Fruit fly (Drosophila melanogaster) whole organism, embryonic: ENCODE results near the gene mmd.
A peak's percentile ranks its signal among the peaks of the same experiment; 100 is the strongest.

Experiments
- B-H2 ChIP-seq: fragments of 200-800 bp; sonication (Bioruptor generic); optimal IDR thresholded peaks from 2 replicates; lab custom pipeline; 2018; ENCODE audit warnings: missing biosample characterization, mild to moderate bottlenecking, missing genetic modification characterization
- BtbVII ChIP-seq: fragments of 200-800 bp; sonication (Bioruptor generic); optimal IDR thresholded peaks from 3 replicates; lab custom pipeline; 2017; ENCODE audit warnings: missing biosample characterization, mild to moderate bottlenecking, missing genetic modification characterization
- CG11560 ChIP-seq: fragments of 200-800 bp; sonication (Bioruptor generic); IDR thresholded peaks from 3 replicates; pipeline ENCODE4 v1.3.6; 2022; ENCODE audit warnings: missing biosample characterization, missing genetic modification characterization
- CG12236 ChIP-seq: fragments of 200-800 bp; sonication (Bioruptor generic); optimal IDR thresholded peaks from 2 replicates; lab custom pipeline; 2016; ENCODE audit warnings: missing biosample characterization, missing genetic modification characterization
- CG1233 ChIP-seq: fragments of 200-800 bp; sonication (Bioruptor generic); optimal IDR thresholded peaks from 4 replicates; lab custom pipeline; 2018; ENCODE audit warnings: missing biosample characterization, mild to moderate bottlenecking, missing genetic modification characterization
- CG12659 ChIP-seq: fragments of 200-800 bp; sonication (Bioruptor generic); optimal IDR thresholded peaks from 3 replicates; lab custom pipeline; 2017; ENCODE audit warnings: mild to moderate bottlenecking, missing biosample characterization, missing genetic modification reagents, missing genetic modification characterization
- CG13287 ChIP-seq: fragments of 200-800 bp; sonication (Bioruptor generic); IDR thresholded peaks from 2 replicates; pipeline ENCODE4 v1.3.6; 2022; ENCODE audit warnings: missing biosample characterization, missing genetic modification characterization; ENCODE audit not compliant: partially characterized antibody
- CG13424 ChIP-seq: fragments of 200-800 bp; sonication (Bioruptor generic); optimal IDR thresholded peaks from 2 replicates; lab custom pipeline; 2019; ENCODE audit warnings: missing biosample characterization, mild to moderate bottlenecking, missing genetic modification characterization, moderate library complexity
- CG15073 ChIP-seq: fragments of 200-800 bp; sonication (Bioruptor generic); optimal IDR thresholded peaks from 2 replicates; lab custom pipeline; 2016; ENCODE audit warnings: missing biosample characterization, missing genetic modification characterization
- CG16815 ChIP-seq: fragments of 200-800 bp; sonication (Bioruptor generic); optimal IDR thresholded peaks from 3 replicates; lab custom pipeline; 2017; ENCODE audit warnings: missing biosample characterization, mild to moderate bottlenecking, missing genetic modification characterization
- CG17328 ChIP-seq: fragments of 200-800 bp; sonication (Bioruptor generic); IDR thresholded peaks from 2 replicates; pipeline ENCODE4 v1.3.6; 2022; ENCODE audit warnings: missing biosample characterization, missing genetic modification characterization
- CG1792 ChIP-seq: fragments of 200-800 bp; sonication (Bioruptor generic); optimal IDR thresholded peaks from 2 replicates; lab custom pipeline; 2016; ENCODE audit warnings: missing biosample characterization, missing genetic modification characterization
- CG18262 ChIP-seq: fragments of 200-800 bp; optimal IDR thresholded peaks from 3 replicates; lab custom pipeline; 2019; ENCODE audit warnings: missing biosample characterization, mild to moderate bottlenecking, missing genetic modification characterization, moderate library complexity
- CG2129 ChIP-seq: fragments of 200-800 bp; sonication (Bioruptor generic); IDR thresholded peaks from 2 replicates; pipeline ENCODE4 v1.3.6; 2022; ENCODE audit warnings: missing biosample characterization, missing genetic modification characterization; ENCODE audit not compliant: partially characterized antibody
- CG2875 ChIP-seq: fragments of 200-800 bp; sonication (Bioruptor generic); optimal IDR thresholded peaks from 2 replicates; lab custom pipeline; 2017; ENCODE audit warnings: missing biosample characterization, mild to moderate bottlenecking, missing genetic modification characterization, missing genetic modification reagents
- CG3281 ChIP-seq: fragments of 200-800 bp; sonication (Bioruptor generic); optimal IDR thresholded peaks from 3 replicates; lab custom pipeline; 2017; ENCODE audit warnings: missing biosample characterization, mild to moderate bottlenecking, missing genetic modification characterization
- CG3838 ChIP-seq: fragments of 200-800 bp; sonication (Bioruptor generic); optimal IDR thresholded peaks from 3 replicates; lab custom pipeline; 2016; ENCODE audit warnings: missing biosample characterization, missing genetic modification characterization
- CG3847 ChIP-seq: fragments of 200-800 bp; sonication (Bioruptor generic); IDR thresholded peaks from 2 replicates; pipeline ENCODE4 v1.3.6; 2022; ENCODE audit warnings: missing biosample characterization, missing genetic modification characterization
- CG42726 ChIP-seq: fragments of 200-800 bp; sonication (Bioruptor generic); IDR thresholded peaks from 2 replicates; pipeline ENCODE4 v1.3.6; 2022; ENCODE audit warnings: missing biosample characterization, missing genetic modification characterization; ENCODE audit not compliant: partially characterized antibody
- CG6689 ChIP-seq: fragments of 200-800 bp; sonication (Bioruptor generic); IDR thresholded peaks from 2 replicates; pipeline ENCODE4 v1.3.6; 2022; ENCODE audit warnings: missing biosample characterization, missing genetic modification characterization
- CG7839 ChIP-seq: fragments of 200-800 bp; sonication (Bioruptor generic); optimal IDR thresholded peaks from 3 replicates; lab custom pipeline; 2018; ENCODE audit warnings: missing biosample characterization, mild to moderate bottlenecking, missing genetic modification characterization, moderate library complexity
- CG8089 ChIP-seq: fragments of 200-800 bp; sonication (Bioruptor generic); optimal IDR thresholded peaks from 3 replicates; lab custom pipeline; 2016; ENCODE audit warnings: missing biosample characterization, missing genetic modification characterization
- Dll ChIP-seq: fragments of 200-800 bp; sonication (Bioruptor generic); IDR thresholded peaks from 4 replicates; pipeline ENCODE4 v1.3.6; 2022; ENCODE audit warnings: missing biosample characterization, missing genetic modification characterization; ENCODE audit not compliant: partially characterized antibody
- Ets97D ChIP-seq: fragments of 200-800 bp; sonication (Bioruptor generic); optimal IDR thresholded peaks from 3 replicates; lab custom pipeline; 2016; ENCODE audit warnings: missing biosample characterization, missing genetic modification characterization
- Fer3 ChIP-seq: fragments of 200-800 bp; sonication (Bioruptor generic); optimal IDR thresholded peaks from 2 replicates; lab custom pipeline; 2018; ENCODE audit warnings: missing biosample characterization, mild to moderate bottlenecking, missing genetic modification characterization, moderate library complexity
- Gsc ChIP-seq: fragments of 200-800 bp; sonication (Bioruptor generic); IDR thresholded peaks from 2 replicates; pipeline ENCODE4 v1.3.6; 2022; ENCODE audit warnings: missing biosample characterization, missing genetic modification characterization
- MBD-R2 ChIP-seq: fragments of 200-800 bp; sonication (Bioruptor generic); IDR thresholded peaks from 2 replicates; pipeline ENCODE4 v1.3.6; 2022; ENCODE audit warnings: missing biosample characterization, missing genetic modification characterization
- Max ChIP-seq: fragments of 200-800 bp; sonication (Bioruptor generic); optimal IDR thresholded peaks from 2 replicates; lab custom pipeline; 2016; ENCODE audit warnings: missing biosample characterization, mild to moderate bottlenecking, missing genetic modification characterization
- Mes4 ChIP-seq: fragments of 200-800 bp; sonication (Bioruptor generic); optimal IDR thresholded peaks from 2 replicates; lab custom pipeline; 2016; ENCODE audit warnings: missing biosample characterization, missing genetic modification characterization
- Nf-YB ChIP-seq: fragments of 200-800 bp; sonication (Bioruptor generic); optimal IDR thresholded peaks from 3 replicates; lab custom pipeline; 2019; ENCODE audit warnings: missing biosample characterization, mild to moderate bottlenecking, missing genetic modification characterization, moderate library complexity
- Oaz ChIP-seq: fragments of 200-800 bp; sonication (Bioruptor generic); IDR thresholded peaks from 2 replicates; pipeline ENCODE4 v1.3.6; 2022; ENCODE audit warnings: missing biosample characterization, missing genetic modification characterization
- Spps ChIP-seq: fragments of 200-800 bp; sonication (Bioruptor generic); optimal IDR thresholded peaks from 2 replicates; lab custom pipeline; 2018; ENCODE audit warnings: missing biosample characterization, mild to moderate bottlenecking, missing genetic modification characterization
- Sry-δ ChIP-seq: fragments of 200-800 bp; sonication (Bioruptor generic); optimal IDR thresholded peaks from 2 replicates; lab custom pipeline; 2016; ENCODE audit warnings: missing biosample characterization, missing genetic modification characterization
- Vsx1 ChIP-seq: fragments of 200-800 bp; sonication (Bioruptor generic); optimal IDR thresholded peaks from 2 replicates; lab custom pipeline; 2017; ENCODE audit warnings: missing biosample characterization, mild to moderate bottlenecking, missing genetic modification characterization, missing genetic modification reagents
- bsh ChIP-seq, 2 experiments: fragments of 200-800 bp; sonication (Bioruptor generic); optimal IDR thresholded peaks; 2 replicates each; lab custom pipeline; 2017 to 2018; ENCODE audit warnings: mild to moderate bottlenecking in 2 of 2, missing biosample characterization in 2 of 2, missing genetic modification characterization in 2 of 2, moderate library complexity in 1 of 2
- dan ChIP-seq: fragments of 200-800 bp; sonication (Bioruptor generic); IDR thresholded peaks from 2 replicates; pipeline ENCODE4 v1.3.6; 2022; ENCODE audit warnings: missing biosample characterization, missing genetic modification characterization
- disco-r ChIP-seq: fragments of 200-800 bp; sonication (Bioruptor generic); optimal IDR thresholded peaks from 2 replicates; lab custom pipeline; 2016; ENCODE audit warnings: missing biosample characterization, missing genetic modification characterization
- eyg ChIP-seq: fragments of 200-800 bp; sonication (Bioruptor generic); optimal IDR thresholded peaks from 3 replicates; lab custom pipeline; 2016; ENCODE audit warnings: missing biosample characterization, missing genetic modification characterization
- fd96Cb ChIP-seq: fragments of 200-800 bp; sonication (Bioruptor generic); optimal IDR thresholded peaks from 2 replicates; lab custom pipeline; 2018; ENCODE audit warnings: missing biosample characterization, mild to moderate bottlenecking, missing genetic modification characterization, moderate library complexity
- gem ChIP-seq: fragments of 200-800 bp; sonication (Bioruptor generic); optimal IDR thresholded peaks from 2 replicates; lab custom pipeline; 2019; ENCODE audit warnings: missing biosample characterization, mild to moderate bottlenecking, missing genetic modification characterization, moderate library complexity
- hth ChIP-seq: fragments of >200 bp; optimal IDR thresholded peaks from 2 replicates; lab custom pipeline; 2017; ENCODE audit warnings: inconsistent platforms
- klu ChIP-seq: fragments of 200-800 bp; sonication (Bioruptor generic); IDR thresholded peaks from 2 replicates; pipeline ENCODE4 v1.3.6; 2022; ENCODE audit warnings: missing biosample characterization, missing genetic modification characterization
- lov ChIP-seq, 2 experiments: fragments of 200-800 bp in 1 of 2; fragments of >200 bp in 1 of 2; sonication (Bioruptor generic) in 1 of 2; IDR thresholded peaks in 1 of 2; optimal IDR thresholded peaks in 1 of 2; 2 replicates in 1 of 2; 3 replicates in 1 of 2; pipeline versions ENCODE4 v1.3.6 to Lab custom; 2017 to 2022; ENCODE audit warnings: missing biosample characterization in 1 of 2, missing genetic modification characterization in 1 of 2
- pho ChIP-seq: fragments of 200-800 bp; sonication (Bioruptor generic); optimal IDR thresholded peaks from 2 replicates; lab custom pipeline; 2016; ENCODE audit warnings: missing biosample characterization, missing genetic modification characterization
- phol ChIP-seq: fragments of 200-800 bp; sonication (Bioruptor generic); optimal IDR thresholded peaks from 3 replicates; lab custom pipeline; 2018; ENCODE audit warnings: missing biosample characterization, mild to moderate bottlenecking, missing genetic modification characterization, moderate library complexity
- salm ChIP-seq: fragments of 200-800 bp; sonication (Bioruptor generic); optimal IDR thresholded peaks from 2 replicates; lab custom pipeline; 2018; ENCODE audit warnings: missing biosample characterization, mild to moderate bottlenecking, missing genetic modification characterization
- sob ChIP-seq: fragments of 200-800 bp; sonication (Bioruptor generic); IDR thresholded peaks from 2 replicates; pipeline ENCODE4 v1.3.6; 2022; ENCODE audit warnings: missing biosample characterization, missing genetic modification characterization
- ttk ChIP-seq: fragments of 200-800 bp; sonication (Bioruptor generic); IDR thresholded peaks from 2 replicates; pipeline ENCODE4 v2.1.2; 2022; ENCODE audit warnings: missing biosample characterization, missing genetic modification characterization
- twi ChIP-seq: fragments of 200-800 bp; optimal IDR thresholded peaks from 2 replicates; lab custom pipeline; 2019; ENCODE audit warnings: missing biosample characterization, mild to moderate bottlenecking, missing genetic modification characterization, moderate library complexity
- vnd ChIP-seq: fragments of 200-800 bp; sonication (Bioruptor generic); IDR thresholded peaks from 3 replicates; pipeline ENCODE4 v1.3.6; 2022; ENCODE audit warnings: missing biosample characterization, missing genetic modification characterization; ENCODE audit not compliant: partially characterized antibody
- zen ChIP-seq: fragments of 200-800 bp; sonication (Bioruptor generic); optimal IDR thresholded peaks from 3 replicates; lab custom pipeline; 2018; ENCODE audit warnings: missing biosample characterization, mild to moderate bottlenecking, missing genetic modification characterization, moderate library complexity

mmd gene

dm6 chrX:15986654-15987053 lies 13.7 kb upstream of the mmd start, which contains the start of gene ND-20 (continued):
- TF ChIP-seq Mes4 (GFP tag; lab: Kevin White, UChicago) (no peak), sob (0 out of 2 replicates have a peak, but pooled peaks have one; percentile 23), MBD-R2 (GFP tag; lab: Robert Waterston, UW) (peak; percentile 59), Vsx1 (GFP tag; lab: Kevin White, UChicago) (no peak), Max (GFP tag; lab: Kevin White, UChicago) (no peak), CG16815 (no peak), dan (GFP tag; lab: Robert Waterston, UW) (no peak), Ets97D (GFP tag; lab: Kevin White, UChicago) (peak; percentile 39), bsh (GFP tag; optimal IDR thresholded peaks at IDR 0.05; lab: Kevin White, UChicago) (peak in 1 of 2 experiments; percentile 5), phol (tag; lab: Kevin White, UChicago) (peak; percentile 50), Fer3 (tag; lab: Kevin White, UChicago) (no peak), ttk (no peak), CG6689 (no peak), CG8089 (GFP tag; lab: Kevin White, UChicago) (no peak), fd96Cb (tag; lab: Kevin White, UChicago) (no peak), CG1792 (GFP tag; lab: Kevin White, UChicago) (no peak), Sry-δ (GFP tag; lab: Kevin White, UChicago) (peak; percentile 42), CG18262 (tag; lab: Kevin White, UChicago) (no peak), B-H2 (no peak), zen (tag; lab: Kevin White, UChicago) (peak; percentile 64), Nf-YB (GFP tag; lab: Kevin White, UChicago) (no peak), gem (no peak), hth (lab: Kevin White, UChicago) (no peak), eyg (GFP tag; lab: Kevin White, UChicago) (no peak), BtbVII (GFP tag; lab: Kevin White, UChicago) (no peak), Gsc (GFP tag; lab: Robert Waterston, UW) (no peak), CG12659 (GFP tag; lab: Kevin White, UChicago) (peak; percentile 65), CG7839 (tag; lab: Kevin White, UChicago) (peak; percentile 22), CG2875 (GFP tag; lab: Kevin White, UChicago) (no peak), Dll (GFP tag; lab: Robert Waterston, UW) (no peak), klu (GFP tag; lab: Robert Waterston, UW) (no peak), Oaz (GFP tag; lab: Robert Waterston, UW) (no peak), pho (GFP tag; lab: Kevin White, UChicago) (peak; percentile 19), CG2129 (GFP tag; lab: Robert Waterston, UW) (no peak), Spps (tag; lab: Kevin White, UChicago) (no peak), CG1233 (GFP tag; lab: Kevin White, UChicago) (no peak), CG17328 (GFP tag; lab: Robert Waterston, UW) (no peak), CG3847 (GFP tag; lab: Robert Waterston, UW) (0 out of 2 replicates have a peak, but pooled peaks have one; percentile 22), lov (optimal IDR thresholded peaks at IDR 0.05; lab: Kevin White, UChicago) (no peak), lov (GFP tag; IDR thresholded peaks at IDR 0.05; lab: Robert Waterston, UW) (no peak), CG12236 (no peak), CG11560 (tag; lab: Robert Waterston, UW) (no peak), salm (tag; lab: Kevin White, UChicago) (no peak), vnd (no peak), CG13424 (tag; lab: Kevin White, UChicago) (peak; percentile 4), CG13287 (peak; percentile 13; the same call in 1 of the 2 replicates), disco-r (no peak), CG42726 (GFP tag; lab: Robert Waterston, UW) (no peak), CG3281 (GFP tag; lab: Kevin White, UChicago) (no peak), twi (tag; lab: Kevin White, UChicago) (no peak), CG15073 (GFP tag; lab: Kevin White, UChicago) (no peak), CG3838 (GFP tag; lab: Kevin White, UChicago) (no peak)
